Fruit fly (Drosophila melanogaster): ENCODE results near the gene CG34174.

DNA sequence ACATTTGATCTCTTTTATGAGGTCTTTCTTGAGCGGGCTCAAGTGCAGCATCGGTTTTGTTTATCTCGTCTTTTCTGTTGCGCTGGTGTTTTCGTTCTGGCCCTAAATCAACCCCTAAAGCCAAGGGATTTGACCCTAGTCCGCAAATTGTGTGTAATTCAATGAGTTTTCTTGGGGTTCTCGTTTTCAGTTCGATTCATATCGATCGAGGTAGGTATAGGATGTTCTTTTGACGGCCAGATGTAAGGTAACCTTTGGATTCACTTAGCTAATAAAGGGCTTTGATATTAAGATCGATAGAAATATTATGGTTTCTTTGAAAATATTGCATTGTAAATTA is 48.9 kb upstream of the CG34174 start:
- TF ChIP-seq eg (GFP tag; IDR thresholded peaks at IDR 0.05): no peak
- TF ChIP-seq Ets21C (GFP tag; optimal IDR thresholded peaks at IDR 0.05): no peak
- no peak for TF ChIP-seq vri (GFP tag; optimal IDR thresholded peaks at IDR 0.05)
- TF ChIP-seq Eip93F (GFP tag; optimal IDR thresholded peaks at IDR 0.05): no peak

Data from whole organism, prepupa.